Worm (Caenorhabditis elegans) whole organism, L2 larva: Measurements from ENCODE around the gene Y51H7BR.8.

ENCODE experiments used
- C34F6.9 ChIP-seq: fragments of 150-350 bp; optimal IDR thresholded peaks from 2 replicates; lab custom pipeline; 2014; ENCODE audit warnings: missing biosample characterization, missing genetic modification characterization
- F13H6.1 ChIP-seq: sonication (generic microtip); optimal IDR thresholded peaks from 2 replicates; lab custom pipeline; 2016; ENCODE audit warnings: missing genetic modification characterization, missing compliant biosample characterization
- Y55F3AM.14 ChIP-seq: fragments of 200-800 bp; sonication (Bioruptor generic); optimal IDR thresholded peaks from 2 replicates; lab custom pipeline; 2018; ENCODE audit warnings: mild to moderate bottlenecking, missing genetic modification characterization, missing compliant biosample characterization
- ZK546.5 ChIP-seq: sonication (generic microtip); optimal IDR thresholded peaks from 2 replicates; lab custom pipeline; 2017; ENCODE audit warnings: missing biosample characterization, missing genetic modification characterization
- alr-1 ChIP-seq: fragments of 150-350 bp; optimal IDR thresholded peaks from 2 replicates; lab custom pipeline; 2014; ENCODE audit warnings: missing biosample characterization, missing genetic modification characterization
- aly-2 ChIP-seq: fragments of 150-350 bp; optimal IDR thresholded peaks from 2 replicates; lab custom pipeline; 2014; ENCODE audit warnings: missing biosample characterization, missing genetic modification characterization
- ama-1 ChIP-seq: fragments of 150-350 bp; optimal IDR thresholded peaks from 2 replicates; lab custom pipeline; 2018; ENCODE audit warnings: inconsistent platforms
- blmp-1 ChIP-seq: sonication (generic microtip); optimal IDR thresholded peaks from 2 replicates; lab custom pipeline; 2017; ENCODE audit warnings: missing genetic modification characterization, mild to moderate bottlenecking, missing compliant biosample characterization, antibody characterized with exemption, moderate library complexity; ENCODE audit not compliant: insufficient read depth
- ceh-16 ChIP-seq: fragments of 150-350 bp; optimal IDR thresholded peaks from 2 replicates; lab custom pipeline; 2014; ENCODE audit warnings: missing biosample characterization, missing genetic modification characterization
- crh-2 ChIP-seq: sonication (generic microtip); optimal IDR thresholded peaks from 2 replicates; lab custom pipeline; 2017; ENCODE audit warnings: missing biosample characterization, missing genetic modification characterization
- dmd-4 ChIP-seq: sonication (generic microtip); optimal IDR thresholded peaks from 2 replicates; lab custom pipeline; 2017; ENCODE audit warnings: missing biosample characterization, missing genetic modification characterization
- egl-27 ChIP-seq: sonication (generic microtip); optimal IDR thresholded peaks from 3 replicates; lab custom pipeline; 2017; ENCODE audit warnings: missing biosample characterization, missing genetic modification reagents, missing genetic modification characterization
- elt-1 ChIP-seq: fragments of 150-350 bp; optimal IDR thresholded peaks from 2 replicates; lab custom pipeline; 2014; ENCODE audit warnings: missing biosample characterization, missing genetic modification characterization
- elt-3 ChIP-seq: sonication (generic microtip); optimal IDR thresholded peaks from 2 replicates; lab custom pipeline; 2017; ENCODE audit warnings: missing biosample characterization, missing genetic modification characterization
- gmeb-1 ChIP-seq: fragments of 150-350 bp; optimal IDR thresholded peaks from 2 replicates; lab custom pipeline; 2014; ENCODE audit warnings: missing biosample characterization, missing genetic modification characterization
- lin-11 ChIP-seq: fragments of 150-350 bp; sonication (generic microtip); optimal IDR thresholded peaks from 2 replicates; lab custom pipeline; 2014; ENCODE audit warnings: missing biosample characterization, missing genetic modification characterization, inconsistent platforms, mixed read lengths
- lin-13 ChIP-seq: fragments of 150-350 bp; optimal IDR thresholded peaks from 2 replicates; lab custom pipeline; 2014; ENCODE audit warnings: missing biosample characterization, missing genetic modification reagents, missing genetic modification characterization
- lin-39 ChIP-seq: fragments of 150-350 bp; optimal IDR thresholded peaks from 2 replicates; lab custom pipeline; 2014; ENCODE audit warnings: missing biosample characterization, missing genetic modification reagents, missing genetic modification characterization
- lsy-2 ChIP-seq, 2 experiments: fragments of 150-350 bp in 1 of 2; sonication (generic microtip) in 1 of 2; optimal IDR thresholded peaks; 2 replicates each; lab custom pipeline; 2014 to 2017; ENCODE audit warnings: missing biosample characterization in 2 of 2, missing genetic modification characterization in 2 of 2
- mbf-1 ChIP-seq: sonication (generic microtip); optimal IDR thresholded peaks from 2 replicates; lab custom pipeline; 2017; ENCODE audit warnings: missing biosample characterization, missing genetic modification characterization
- mdl-1 ChIP-seq, 2 experiments: fragments of 150-350 bp in 1 of 2; sonication (generic microtip) in 1 of 2; optimal IDR thresholded peaks; 2 replicates each; lab custom pipeline; 2017; ENCODE audit warnings: missing biosample characterization in 2 of 2, missing genetic modification characterization in 2 of 2
- nhr-10 ChIP-seq: sonication (generic microtip); optimal IDR thresholded peaks from 2 replicates; lab custom pipeline; 2017; ENCODE audit warnings: missing biosample characterization, missing genetic modification characterization
- nhr-12 ChIP-seq: fragments of 150-350 bp; optimal IDR thresholded peaks from 2 replicates; lab custom pipeline; 2014; ENCODE audit warnings: missing biosample characterization, missing genetic modification characterization
- nhr-129 ChIP-seq: fragments of 150-350 bp; optimal IDR thresholded peaks from 2 replicates; lab custom pipeline; 2014; ENCODE audit warnings: missing biosample characterization, missing genetic modification characterization
- nhr-25 ChIP-seq: fragments of 150-350 bp; sonication (generic microtip); optimal IDR thresholded peaks from 3 replicates; lab custom pipeline; 2014; ENCODE audit warnings: missing biosample characterization, missing genetic modification characterization
- nhr-77 ChIP-seq: fragments of 150-350 bp; optimal IDR thresholded peaks from 2 replicates; lab custom pipeline; 2014; ENCODE audit warnings: missing biosample characterization, missing genetic modification characterization
- skn-1 ChIP-seq: sonication (generic microtip); optimal IDR thresholded peaks from 2 replicates; lab custom pipeline; 2017; ENCODE audit warnings: missing biosample characterization, missing genetic modification characterization
- sma-3 ChIP-seq: sonication (generic microtip); optimal IDR thresholded peaks from 2 replicates; lab custom pipeline; 2016; ENCODE audit warnings: missing genetic modification reagents, missing genetic modification characterization, missing compliant biosample characterization
- snpc-4 ChIP-seq: fragments of 150-350 bp; optimal IDR thresholded peaks from 2 replicates; lab custom pipeline; 2014; ENCODE audit warnings: missing biosample characterization, missing genetic modification characterization
- unc-39 ChIP-seq: fragments of 150-350 bp; optimal IDR thresholded peaks from 2 replicates; lab custom pipeline; 2014; ENCODE audit warnings: missing biosample characterization, missing genetic modification characterization
- unc-55 ChIP-seq: fragments of 150-350 bp; sonication (generic microtip); optimal IDR thresholded peaks from 3 replicates; lab custom pipeline; 2014; ENCODE audit warnings: missing biosample characterization, missing genetic modification reagents, missing genetic modification characterization
- unc-62 ChIP-seq: fragments of 150-350 bp; optimal IDR thresholded peaks from 2 replicates; lab custom pipeline; 2014; ENCODE audit warnings: missing biosample characterization, missing genetic modification reagents, missing genetic modification characterization
- zag-1 ChIP-seq: fragments of 150-350 bp; optimal IDR thresholded peaks from 2 replicates; lab custom pipeline; 2014; ENCODE audit warnings: missing biosample characterization, missing genetic modification characterization
- ztf-4 ChIP-seq: fragments of 150-350 bp; optimal IDR thresholded peaks from 2 replicates; lab custom pipeline; 2014; ENCODE audit warnings: missing biosample characterization, missing genetic modification characterization

Gene Y51H7BR.8

ce11 chrII:1476016-1476415 lies 43.0 kb upstream of the Y51H7BR.8 start:
- TF ChIP-seq dmd-4 (tag; lab: Kevin White, UChicago) (no peak), nhr-25 (tag; lab: Kevin White, UChicago) (no peak), nhr-129 (tag; lab: Kevin White, UChicago) (no peak), mbf-1 (no peak), C34F6.9 (tag; lab: Kevin White, UChicago) (no peak), ceh-16 (tag; lab: Kevin White, UChicago) (no peak), elt-1 (tag; lab: Kevin White, UChicago) (no peak), egl-27 (tag; lab: Kevin White, UChicago) (no peak), nhr-77 (tag; lab: Kevin White, UChicago) (no peak), sma-3 (GFP tag; lab: Kevin White, UChicago) (no peak), mdl-1 (tag; optimal IDR thresholded peaks at IDR 0.05; lab: Kevin White, UChicago) (no peak), alr-1 (no peak)
- TF ChIP-seq, all 48 proteins: peak for 0

ce11 chrII:1477295-1477694 lies 41.7 kb upstream of the Y51H7BR.8 start:
- no peak for TF ChIP-seq blmp-1
- TF ChIP-seq nhr-10 (tag; lab: Kevin White, UChicago) = no peak
- no peak for TF ChIP-seq sma-3 (GFP tag; lab: Kevin White, UChicago)
- no peak for TF ChIP-seq lin-13
- no peak for TF ChIP-seq skn-1 (tag; lab: Kevin White, UChicago)
- TF ChIP-seq nhr-12 (tag; lab: Kevin White, UChicago) = no peak
- no peak for TF ChIP-seq elt-3 (tag; lab: Kevin White, UChicago)
- no peak for TF ChIP-seq lin-39 (tag; lab: Kevin White, UChicago)
- no peak for TF ChIP-seq elt-1 (tag; lab: Kevin White, UChicago)
- no peak for TF ChIP-seq nhr-25 (tag; lab: Kevin White, UChicago)
- TF ChIP-seq nhr-77 (tag; lab: Kevin White, UChicago) = no peak

- TF ChIP-seq mbf-1 (no peak), lin-13 (no peak), nhr-10 (tag; lab: Kevin White, UChicago) (no peak), lin-11 (tag; lab: Kevin White, UChicago) (no peak), gmeb-1 (no peak), egl-27 (tag; lab: Kevin White, UChicago) (no peak), ZK546.5 (tag; lab: Kevin White, UChicago) (no peak)
These were observed 41.0 kb upstream of the Y51H7BR.8 start for ce11 chrII:1477975-1478374.

ce11 chrII:1478522-1478921 lies 40.5 kb upstream of the Y51H7BR.8 start:
- TF ChIP-seq lsy-2 (tag; optimal IDR thresholded peaks at IDR 0.05; lab: Kevin White, UChicago) (no peak), egl-27 (tag; lab: Kevin White, UChicago) (no peak), Y55F3AM.14 (GFP tag; lab: Kevin White, UChicago) (no peak), ztf-4 (no peak), lin-13 (no peak), snpc-4 (no peak), mdl-1 (tag; optimal IDR thresholded peaks at IDR 0.05; lab: Kevin White, UChicago) (no peak), unc-55 (GFP tag; lab: Kevin White, UChicago) (no peak), ama-1 (lab: Kevin White, UChicago) (no peak), aly-2 (tag; lab: Kevin White, UChicago) (no peak), F13H6.1 (no peak)
- TF ChIP-seq, all 48 proteins: peak for 0

ce11 chrII:1481660-1482059 lies 37.4 kb upstream of the Y51H7BR.8 start:
- TF ChIP-seq lsy-2 (tag; optimal IDR thresholded peaks at IDR 0.05; lab: Kevin White, UChicago) = no peak
- TF ChIP-seq unc-62 (GFP tag; lab: Kevin White, UChicago) = no peak
- TF ChIP-seq nhr-77 (tag; lab: Kevin White, UChicago) = no peak
- no peak for TF ChIP-seq ceh-16 (tag; lab: Kevin White, UChicago)
- TF ChIP-seq zag-1 (tag; lab: Kevin White, UChicago) = no peak
- TF ChIP-seq skn-1 (tag; lab: Kevin White, UChicago) = no peak
- no peak for TF ChIP-seq nhr-12 (tag; lab: Kevin White, UChicago)
- TF ChIP-seq nhr-129 (tag; lab: Kevin White, UChicago) = no peak
- TF ChIP-seq lin-11 (tag; lab: Kevin White, UChicago) = no peak
- no peak for TF ChIP-seq alr-1
- TF ChIP-seq F13H6.1 = no peak
- no peak for TF ChIP-seq nhr-25 (tag; lab: Kevin White, UChicago)
- TF ChIP-seq unc-39 (tag; lab: Kevin White, UChicago) = no peak
- no peak for TF ChIP-seq crh-2 (tag; lab: Kevin White, UChicago)
